Fruit fly (Drosophila melanogaster): ENCODE measurements around the gene loj.

- TF ChIP-seq psq (optimal IDR thresholded peaks at IDR 0.05) (no peak), usp (GFP tag; optimal IDR thresholded peaks at IDR 0.05) (no peak), pan (optimal IDR thresholded peaks at IDR 0.05) (no peak), CG8478 (optimal IDR thresholded peaks at IDR 0.05) (no peak)
Measured at dm6 chr3L:6106717-6107116, 11.9 kb downstream of the loj start.
